Fruit fly (Drosophila melanogaster) whole organism, embryonic: ENCODE measurements around the gene nod.

Experiments
- ATbp ChIP-seq: fragments of 200-800 bp; sonication (Bioruptor generic); optimal IDR thresholded peaks from 2 replicates; lab custom pipeline; 2017; ENCODE audit warnings: missing biosample characterization, mild to moderate bottlenecking, missing genetic modification characterization, missing genetic modification reagents
- Ada2b ChIP-seq: fragments of 200-800 bp; sonication (Bioruptor generic); IDR thresholded peaks from 2 replicates; pipeline ENCODE4 v1.3.6; 2022; ENCODE audit warnings: missing biosample characterization, missing genetic modification characterization
- Awh ChIP-seq: fragments of 200-800 bp; sonication (Bioruptor generic); IDR thresholded peaks from 2 replicates; pipeline ENCODE4, ENCODE4 v1.3.6; 2022; ENCODE audit warnings: missing biosample characterization, missing genetic modification characterization
- BtbVII ChIP-seq: fragments of 200-800 bp; sonication (Bioruptor generic); optimal IDR thresholded peaks from 3 replicates; lab custom pipeline; 2017; ENCODE audit warnings: missing biosample characterization, mild to moderate bottlenecking, missing genetic modification characterization
- CG10267 ChIP-seq: fragments of 200-800 bp; sonication (Bioruptor generic); optimal IDR thresholded peaks from 2 replicates; lab custom pipeline; 2018; ENCODE audit warnings: missing biosample characterization, mild to moderate bottlenecking, missing genetic modification characterization, moderate library complexity
- CG11247 ChIP-seq: fragments of 200-800 bp; sonication (Bioruptor generic); IDR thresholded peaks from 2 replicates; pipeline ENCODE4 v1.3.6; 2022; ENCODE audit warnings: missing biosample characterization, missing genetic modification characterization
- CG11456 ChIP-seq: fragments of 200-800 bp; sonication (Bioruptor generic); IDR thresholded peaks from 3 replicates; pipeline ENCODE4 v1.3.6; 2022; ENCODE audit warnings: missing biosample characterization, missing genetic modification characterization
- CG13424 ChIP-seq: fragments of 200-800 bp; sonication (Bioruptor generic); optimal IDR thresholded peaks from 2 replicates; lab custom pipeline; 2019; ENCODE audit warnings: missing biosample characterization, mild to moderate bottlenecking, missing genetic modification characterization, moderate library complexity
- CG14710 ChIP-seq: fragments of 200-800 bp; sonication (Bioruptor generic); optimal IDR thresholded peaks from 3 replicates; lab custom pipeline; 2019; ENCODE audit warnings: missing biosample characterization, mild to moderate bottlenecking, missing genetic modification characterization, moderate library complexity
- CG18599 ChIP-seq: fragments of 200-800 bp; sonication (Bioruptor generic); optimal IDR thresholded peaks from 3 replicates; lab custom pipeline; 2017; ENCODE audit warnings: missing biosample characterization, missing genetic modification characterization, mild to moderate bottlenecking, moderate library complexity, missing genetic modification reagents
- CG4328 ChIP-seq: fragments of 200-800 bp; sonication (Bioruptor generic); optimal IDR thresholded peaks from 3 replicates; lab custom pipeline; 2017; ENCODE audit warnings: missing biosample characterization, missing genetic modification reagents, missing genetic modification characterization
- CG43689 ChIP-seq: fragments of 200-800 bp; sonication (Bioruptor generic); IDR thresholded peaks from 2 replicates; pipeline ENCODE4 v1.3.6; 2022; ENCODE audit warnings: missing biosample characterization, missing genetic modification characterization
- CG5180 ChIP-seq: fragments of 200-800 bp; sonication (Bioruptor generic); optimal IDR thresholded peaks from 3 replicates; lab custom pipeline; 2017; ENCODE audit warnings: missing biosample characterization, missing genetic modification characterization, mild to moderate bottlenecking, moderate library complexity, missing genetic modification reagents
- CG6689 ChIP-seq: fragments of 200-800 bp; sonication (Bioruptor generic); IDR thresholded peaks from 2 replicates; pipeline ENCODE4 v1.3.6; 2022; ENCODE audit warnings: missing biosample characterization, missing genetic modification characterization
- CG7786 ChIP-seq: fragments of 200-800 bp; sonication (Bioruptor generic); optimal IDR thresholded peaks from 2 replicates; lab custom pipeline; 2016; ENCODE audit warnings: missing biosample characterization, missing genetic modification characterization
- CG7987 ChIP-seq: fragments of 200-800 bp; sonication (Bioruptor generic); optimal IDR thresholded peaks from 2 replicates; lab custom pipeline; 2018; ENCODE audit warnings: missing biosample characterization, mild to moderate bottlenecking, missing genetic modification characterization, moderate library complexity
- CG8388 ChIP-seq: fragments of 200-800 bp; sonication (Bioruptor generic); optimal IDR thresholded peaks from 2 replicates; lab custom pipeline; 2019; ENCODE audit warnings: missing biosample characterization, mild to moderate bottlenecking, missing genetic modification characterization, moderate library complexity
- Chrac-16 ChIP-seq: fragments of 200-800 bp; sonication (Bioruptor generic); optimal IDR thresholded peaks from 3 replicates; lab custom pipeline; 2016; ENCODE audit warnings: missing biosample characterization, missing genetic modification characterization
- Dfd ChIP-seq, 2 experiments: fragments of >200 bp; optimal IDR thresholded peaks; 2 replicates each; lab custom pipeline; 2017; ENCODE audit warnings: missing biosample characterization in 2 of 2, missing genetic modification characterization in 2 of 2
- Dll ChIP-seq: fragments of 200-800 bp; sonication (Bioruptor generic); IDR thresholded peaks from 4 replicates; pipeline ENCODE4 v1.3.6; 2022; ENCODE audit warnings: missing biosample characterization, missing genetic modification characterization; ENCODE audit not compliant: partially characterized antibody
- Dp ChIP-seq: fragments of 200-800 bp; sonication (Bioruptor generic); optimal IDR thresholded peaks from 2 replicates; lab custom pipeline; 2018; ENCODE audit warnings: missing biosample characterization, mild to moderate bottlenecking, missing genetic modification characterization, moderate library complexity
- Fer3 ChIP-seq: fragments of 200-800 bp; sonication (Bioruptor generic); optimal IDR thresholded peaks from 2 replicates; lab custom pipeline; 2018; ENCODE audit warnings: missing biosample characterization, mild to moderate bottlenecking, missing genetic modification characterization, moderate library complexity
- HHEX ChIP-seq: fragments of 200-800 bp; sonication (Bioruptor generic); optimal IDR thresholded peaks from 3 replicates; lab custom pipeline; 2017; ENCODE audit warnings: missing biosample characterization, mild to moderate bottlenecking, missing genetic modification characterization, missing genetic modification reagents
- HLH3B ChIP-seq: fragments of 200-800 bp; sonication (Bioruptor generic); IDR thresholded peaks from 2 replicates; pipeline ENCODE4 v1.3.6; 2022; ENCODE audit warnings: missing biosample characterization, missing genetic modification characterization
- Hmr ChIP-seq: fragments of 200-800 bp; sonication (Bioruptor generic); optimal IDR thresholded peaks from 3 replicates; lab custom pipeline; 2017; ENCODE audit warnings: mild to moderate bottlenecking, missing biosample characterization, missing genetic modification reagents, missing genetic modification characterization
- Hsf ChIP-seq: fragments of 200-800 bp; sonication (Bioruptor generic); optimal IDR thresholded peaks from 3 replicates; lab custom pipeline; 2016; ENCODE audit warnings: missing biosample characterization, missing genetic modification characterization
- Jarid2 ChIP-seq: fragments of 200-800 bp; sonication (Bioruptor generic); optimal IDR thresholded peaks from 3 replicates; lab custom pipeline; 2017; ENCODE audit warnings: mild to moderate bottlenecking, missing biosample characterization, missing genetic modification reagents, missing genetic modification characterization
- NK7.1 ChIP-seq: fragments of 200-800 bp; sonication (Bioruptor generic); optimal IDR thresholded peaks from 3 replicates; lab custom pipeline; 2016; ENCODE audit warnings: missing biosample characterization, missing genetic modification characterization
- Neu2 ChIP-seq: fragments of 200-800 bp; sonication (Bioruptor generic); optimal IDR thresholded peaks from 3 replicates; lab custom pipeline; 2016; ENCODE audit warnings: missing biosample characterization, missing genetic modification characterization, borderline replicate concordance
- Nf-YB ChIP-seq: fragments of 200-800 bp; sonication (Bioruptor generic); optimal IDR thresholded peaks from 3 replicates; lab custom pipeline; 2019; ENCODE audit warnings: missing biosample characterization, mild to moderate bottlenecking, missing genetic modification characterization, moderate library complexity
- Six4 ChIP-seq: fragments of 200-800 bp; sonication (Bioruptor generic); optimal IDR thresholded peaks from 2 replicates; lab custom pipeline; 2016; ENCODE audit warnings: missing biosample characterization, missing genetic modification characterization
- Vsx1 ChIP-seq: fragments of 200-800 bp; sonication (Bioruptor generic); optimal IDR thresholded peaks from 2 replicates; lab custom pipeline; 2017; ENCODE audit warnings: missing biosample characterization, mild to moderate bottlenecking, missing genetic modification characterization, missing genetic modification reagents
- YL-1 ChIP-seq: fragments of 200-800 bp; sonication (Bioruptor generic); optimal IDR thresholded peaks from 3 replicates; lab custom pipeline; 2017; ENCODE audit warnings: missing biosample characterization, mild to moderate bottlenecking, missing genetic modification characterization
- bbx ChIP-seq: fragments of 200-800 bp; sonication (Bioruptor generic); IDR thresholded peaks from 2 replicates; pipeline ENCODE4 v1.3.6; 2022; ENCODE audit warnings: missing biosample characterization, missing genetic modification characterization; ENCODE audit not compliant: partially characterized antibody
- chif ChIP-seq, 2 experiments: fragments of 200-800 bp; sonication (Bioruptor generic); optimal IDR thresholded peaks; 3 replicates each; lab custom pipeline; 2016; ENCODE audit warnings: missing biosample characterization in 2 of 2, missing genetic modification characterization in 2 of 2
- crol ChIP-seq: fragments of 200-800 bp; sonication (Bioruptor generic); IDR thresholded peaks from 2 replicates; pipeline ENCODE4 v1.3.6; 2022; ENCODE audit warnings: missing biosample characterization, missing genetic modification characterization
- emc ChIP-seq: fragments of 200-800 bp; sonication (Bioruptor generic); optimal IDR thresholded peaks from 2 replicates; lab custom pipeline; 2016; ENCODE audit warnings: missing biosample characterization, missing genetic modification characterization
- fd102C ChIP-seq: fragments of 200-800 bp; sonication (Bioruptor generic); optimal IDR thresholded peaks from 2 replicates; lab custom pipeline; 2018; ENCODE audit warnings: missing biosample characterization, mild to moderate bottlenecking, missing genetic modification characterization, moderate library complexity
- gcm2 ChIP-seq: fragments of 200-800 bp; sonication (Bioruptor generic); optimal IDR thresholded peaks from 2 replicates; lab custom pipeline; 2016; ENCODE audit warnings: missing biosample characterization, missing genetic modification characterization
- jumu ChIP-seq: fragments of 200-800 bp; sonication (Bioruptor generic); optimal IDR thresholded peaks from 3 replicates; lab custom pipeline; 2016; ENCODE audit warnings: missing biosample characterization, missing genetic modification characterization
- knrl ChIP-seq: fragments of 200-800 bp; sonication (Bioruptor generic); IDR thresholded peaks from 3 replicates; pipeline ENCODE4 v1.3.6; 2022; ENCODE audit warnings: missing biosample characterization, missing genetic modification characterization; ENCODE audit not compliant: partially characterized antibody
- lmd ChIP-seq: fragments of 200-800 bp; sonication (Bioruptor generic); IDR thresholded peaks from 2 replicates; pipeline ENCODE4 v1.3.6; 2022; ENCODE audit warnings: missing biosample characterization, missing genetic modification characterization
- org-1 ChIP-seq: fragments of 200-800 bp; sonication (Bioruptor generic); optimal IDR thresholded peaks from 2 replicates; lab custom pipeline; 2017; ENCODE audit warnings: missing biosample characterization, missing genetic modification characterization
- pnt ChIP-seq: fragments of 200-800 bp; sonication (Bioruptor generic); optimal IDR thresholded peaks from 3 replicates; lab custom pipeline; 2016; ENCODE audit warnings: missing biosample characterization, missing genetic modification characterization
- sc ChIP-seq, 3 experiments: fragments of >200 bp in 2 of 3; fragments of 200-800 bp in 1 of 3; sonication (Bioruptor generic) in 1 of 3; optimal IDR thresholded peaks; 2 replicates in 2 of 3; 3 replicates in 1 of 3; lab custom pipeline; 2017; ENCODE audit warnings: mild to moderate bottlenecking in 1 of 3, missing biosample characterization in 1 of 3, missing genetic modification characterization in 1 of 3, missing genetic modification reagents in 1 of 3
- tna ChIP-seq: fragments of 200-800 bp; sonication (Bioruptor generic); IDR thresholded peaks from 2 replicates; pipeline ENCODE4 v1.3.6; 2022; ENCODE audit warnings: missing biosample characterization, missing genetic modification characterization; ENCODE audit not compliant: partially characterized antibody
- tx ChIP-seq: fragments of 200-800 bp; sonication (Bioruptor generic); optimal IDR thresholded peaks from 2 replicates; lab custom pipeline; 2016; ENCODE audit warnings: missing biosample characterization, missing genetic modification characterization
- zfh1 ChIP-seq: fragments of 200-800 bp; sonication (Bioruptor generic); IDR thresholded peaks from 3 replicates; pipeline ENCODE4 v1.3.6; 2022; ENCODE audit warnings: missing biosample characterization, missing genetic modification characterization

Gene nod

dm6 chrX:11544110-11544950 lies 36.2 kb upstream of the nod start:
- no peak for TF ChIP-seq BtbVII (GFP tag; lab: Kevin White, UChicago)
- no peak for TF ChIP-seq CG13424
- no peak for TF ChIP-seq Hsf (GFP tag; lab: Kevin White, UChicago)
- no peak for TF ChIP-seq CG11456 (GFP tag; lab: Robert Waterston, UW)
- TF ChIP-seq CG14710 (tag; lab: Kevin White, UChicago), result peak; percentile 49
- TF ChIP-seq fd102C (GFP tag; lab: Kevin White, UChicago), result no peak
- TF ChIP-seq CG8388, result peak; percentile 30
- TF ChIP-seq Chrac-16 (GFP tag; lab: Kevin White, UChicago), result peak; percentile 6
- TF ChIP-seq Awh (GFP tag; lab: Robert Waterston, UW), result no peak
- TF ChIP-seq Fer3, result no peak
- TF ChIP-seq jumu (GFP tag; lab: Kevin White, UChicago), result no peak
- TF ChIP-seq NK7.1 (GFP tag; lab: Kevin White, UChicago), result no peak
- TF ChIP-seq Vsx1 (GFP tag; lab: Kevin White, UChicago), result no peak
- TF ChIP-seq lmd (GFP tag; lab: Robert Waterston, UW), result no peak
- TF ChIP-seq tna (GFP tag; lab: Robert Waterston, UW), result no peak
- TF ChIP-seq CG10267 (tag; lab: Kevin White, UChicago), result peak; percentile 32
- TF ChIP-seq Six4, result no peak
- TF ChIP-seq Neu2, result no peak
- TF ChIP-seq CG11247 (GFP tag; lab: Robert Waterston, UW), result no peak
- no peak for TF ChIP-seq knrl
- TF ChIP-seq CG7987 (GFP tag; lab: Kevin White, UChicago), result no peak
- no peak for TF ChIP-seq Dp (GFP tag; lab: Kevin White, UChicago)
- TF ChIP-seq Hmr (GFP tag; lab: Kevin White, UChicago), result no peak
- TF ChIP-seq Dll (GFP tag; lab: Robert Waterston, UW), result no peak
- TF ChIP-seq HHEX (GFP tag; lab: Kevin White, UChicago), result no peak
- TF ChIP-seq gcm2, result no peak
- no peak for TF ChIP-seq ATbp (GFP tag; lab: Kevin White, UChicago)
- no peak for TF ChIP-seq CG7786 (GFP tag; lab: Kevin White, UChicago)
- no peak for TF ChIP-seq tx
- no peak for TF ChIP-seq Nf-YB (GFP tag; lab: Kevin White, UChicago)
- no peak for TF ChIP-seq chif (GFP tag; optimal IDR thresholded peaks at IDR 0.05; lab: Kevin White, UChicago)
- no peak for TF ChIP-seq sc (optimal IDR thresholded peaks at IDR 0.05; lab: Kevin White, UChicago)
- TF ChIP-seq sc (GFP tag; optimal IDR thresholded peaks at IDR 0.05; lab: Kevin White, UChicago), result no peak
- no peak for TF ChIP-seq CG43689 (GFP tag; lab: Robert Waterston, UW)
- TF ChIP-seq CG5180, result no peak
- TF ChIP-seq CG18599 (GFP tag; lab: Kevin White, UChicago), result no peak
- no peak for TF ChIP-seq Jarid2 (GFP tag; lab: Kevin White, UChicago)
- TF ChIP-seq bbx (GFP tag; lab: Robert Waterston, UW), result no peak
- no peak for TF ChIP-seq CG4328
- TF ChIP-seq Dfd (GFP tag; optimal IDR thresholded peaks at IDR 0.05; lab: Kevin White, UChicago), result no peak
- TF ChIP-seq YL-1 (GFP tag; lab: Kevin White, UChicago), result no peak
- 0 out of 2 replicates have a peak, but pooled peaks have one; percentile 10 for TF ChIP-seq CG6689
- TF ChIP-seq HLH3B (GFP tag; lab: Robert Waterston, UW), result no peak
- TF ChIP-seq Ada2b (GFP tag; lab: Robert Waterston, UW), result no peak
- TF ChIP-seq pnt (GFP tag; lab: Kevin White, UChicago), result no peak
- TF ChIP-seq org-1 (GFP tag; lab: Kevin White, UChicago), result no peak
- TF ChIP-seq crol (GFP tag; lab: Robert Waterston, UW), result peak; percentile 41; the same call in 1 of the 2 replicates
- TF ChIP-seq emc, result no peak
- TF ChIP-seq zfh1, result 0 out of 3 replicates have a peak, but pooled peaks have one; percentile 19
